Fruit fly (Drosophila melanogaster) whole organism, embryonic: Measurements from ENCODE around the gene CG1640.

ENCODE experiments used
- Blimp-1 ChIP-seq: fragments of 200-800 bp; sonication (Bioruptor generic); optimal IDR thresholded peaks from 3 replicates; lab custom pipeline; 2018; ENCODE audit warnings: missing biosample characterization, missing genetic modification characterization, mild to moderate bottlenecking, moderate library complexity, missing genetic modification reagents
- CG14667 ChIP-seq: fragments of 200-800 bp; sonication (Bioruptor generic); IDR thresholded peaks from 2 replicates; pipeline ENCODE4 v1.3.6; 2022; ENCODE audit warnings: missing biosample characterization, missing genetic modification characterization
- CG16813 ChIP-seq: fragments of 200-800 bp; sonication (Bioruptor generic); IDR thresholded peaks from 3 replicates; pipeline ENCODE4 v1.3.6; 2022; ENCODE audit warnings: missing biosample characterization, missing genetic modification characterization; ENCODE audit not compliant: partially characterized antibody
- CG17829 ChIP-seq: fragments of 200-800 bp; optimal IDR thresholded peaks from 2 replicates; lab custom pipeline; 2019; ENCODE audit warnings: missing biosample characterization, mild to moderate bottlenecking, missing genetic modification characterization, moderate library complexity
- CG3847 ChIP-seq: fragments of 200-800 bp; sonication (Bioruptor generic); IDR thresholded peaks from 2 replicates; pipeline ENCODE4 v1.3.6; 2022; ENCODE audit warnings: missing biosample characterization, missing genetic modification characterization
- CG4424 ChIP-seq: fragments of 200-800 bp; sonication (Bioruptor generic); optimal IDR thresholded peaks from 3 replicates; lab custom pipeline; 2016; ENCODE audit warnings: missing biosample characterization, missing genetic modification characterization
- CG5245 ChIP-seq: fragments of 200-800 bp; sonication (Bioruptor generic); optimal IDR thresholded peaks from 3 replicates; lab custom pipeline; 2016; ENCODE audit warnings: missing biosample characterization, missing genetic modification characterization
- CG6254 ChIP-seq: fragments of 200-800 bp; sonication (Bioruptor generic); optimal IDR thresholded peaks from 3 replicates; lab custom pipeline; 2017; ENCODE audit warnings: mild to moderate bottlenecking, missing biosample characterization, missing genetic modification reagents, missing genetic modification characterization
- CG9727 ChIP-seq: fragments of 200-800 bp; sonication (Bioruptor generic); optimal IDR thresholded peaks from 3 replicates; lab custom pipeline; 2017; ENCODE audit warnings: missing biosample characterization, mild to moderate bottlenecking, missing genetic modification characterization
- CoRest ChIP-seq: fragments of 200-800 bp; sonication (Bioruptor generic); optimal IDR thresholded peaks from 3 replicates; lab custom pipeline; 2018; ENCODE audit warnings: missing biosample characterization, mild to moderate bottlenecking, missing genetic modification characterization, moderate library complexity
- Drgx ChIP-seq: fragments of 200-800 bp; sonication (Bioruptor generic); IDR thresholded peaks from 2 replicates; pipeline ENCODE4 v1.3.6; 2022; ENCODE audit warnings: missing biosample characterization, missing genetic modification characterization
- Ets97D ChIP-seq: fragments of 200-800 bp; sonication (Bioruptor generic); optimal IDR thresholded peaks from 3 replicates; lab custom pipeline; 2016; ENCODE audit warnings: missing biosample characterization, missing genetic modification characterization
- Gsc ChIP-seq: fragments of 200-800 bp; sonication (Bioruptor generic); IDR thresholded peaks from 2 replicates; pipeline ENCODE4 v1.3.6; 2022; ENCODE audit warnings: missing biosample characterization, missing genetic modification characterization
- HLH4C ChIP-seq: fragments of 200-800 bp; sonication (Bioruptor generic); IDR thresholded peaks from 3 replicates; pipeline ENCODE4 v1.3.6; 2022; ENCODE audit warnings: missing biosample characterization, missing genetic modification characterization; ENCODE audit not compliant: partially characterized antibody
- HLH54F ChIP-seq: fragments of 200-800 bp; sonication (Bioruptor generic); optimal IDR thresholded peaks from 3 replicates; lab custom pipeline; 2016; ENCODE audit warnings: missing biosample characterization, missing genetic modification characterization
- Kr ChIP-seq: fragments of 200-800 bp; sonication (Bioruptor generic); optimal IDR thresholded peaks from 2 replicates; lab custom pipeline; 2017; ENCODE audit warnings: missing biosample characterization, mild to moderate bottlenecking, missing genetic modification characterization
- Lpt ChIP-seq: fragments of >200 bp; optimal IDR thresholded peaks from 2 replicates; lab custom pipeline; 2018; ENCODE audit warnings: missing biosample characterization, missing genetic modification characterization
- MESR4 ChIP-seq: fragments of 200-800 bp; sonication (Bioruptor generic); optimal IDR thresholded peaks from 2 replicates; lab custom pipeline; 2018; ENCODE audit warnings: missing biosample characterization, mild to moderate bottlenecking, missing genetic modification characterization, moderate library complexity
- NC2α ChIP-seq: fragments of 200-800 bp; sonication (Bioruptor generic); optimal IDR thresholded peaks from 2 replicates; lab custom pipeline; 2016; ENCODE audit warnings: missing biosample characterization, missing genetic modification characterization
- NfI ChIP-seq: fragments of 200-800 bp; sonication (Bioruptor generic); optimal IDR thresholded peaks from 3 replicates; lab custom pipeline; 2018; ENCODE audit warnings: missing biosample characterization, mild to moderate bottlenecking, missing genetic modification characterization, moderate library complexity
- Optix ChIP-seq: fragments of 200-800 bp; sonication (Bioruptor generic); IDR thresholded peaks from 3 replicates; pipeline ENCODE4 v1.3.6; 2022; ENCODE audit warnings: missing biosample characterization, missing genetic modification characterization
- Scr ChIP-seq: fragments of 200-800 bp; sonication (Bioruptor generic); IDR thresholded peaks from 2 replicates; pipeline ENCODE4 v1.3.6; 2022; ENCODE audit warnings: missing biosample characterization, missing genetic modification characterization; ENCODE audit not compliant: partially characterized antibody
- Sin3A ChIP-seq: fragments of >200 bp; optimal IDR thresholded peaks from 2 replicates; lab custom pipeline; 2018
- Six4 ChIP-seq: fragments of 200-800 bp; sonication (Bioruptor generic); optimal IDR thresholded peaks from 2 replicates; lab custom pipeline; 2016; ENCODE audit warnings: missing biosample characterization, missing genetic modification characterization
- Usf ChIP-seq: fragments of 200-800 bp; sonication (Bioruptor generic); optimal IDR thresholded peaks from 2 replicates; lab custom pipeline; 2017; ENCODE audit warnings: missing genotype, missing biosample characterization, missing genetic modification characterization
- Xrp1 ChIP-seq: fragments of 200-800 bp; sonication (Bioruptor generic); IDR thresholded peaks from 2 replicates; pipeline ENCODE4 v1.3.6; 2022; ENCODE audit warnings: missing biosample characterization, missing genetic modification characterization
- cad ChIP-seq: fragments of >200 bp; optimal IDR thresholded peaks from 2 replicates; lab custom pipeline; 2017; ENCODE audit warnings: missing biosample characterization, missing genetic modification characterization
- caup ChIP-seq: fragments of 200-800 bp; sonication (Bioruptor generic); optimal IDR thresholded peaks from 3 replicates; lab custom pipeline; 2017; ENCODE audit warnings: missing biosample characterization, mild to moderate bottlenecking, missing genetic modification characterization, moderate library complexity; ENCODE audit not compliant: severe bottlenecking
- dan ChIP-seq: fragments of 200-800 bp; sonication (Bioruptor generic); IDR thresholded peaks from 2 replicates; pipeline ENCODE4 v1.3.6; 2022; ENCODE audit warnings: missing biosample characterization, missing genetic modification characterization
- dm ChIP-seq: fragments of 200-800 bp; sonication (Bioruptor generic); optimal IDR thresholded peaks from 3 replicates; lab custom pipeline; 2016; ENCODE audit warnings: missing biosample characterization, missing genetic modification characterization
- eve ChIP-seq, 2 experiments: fragments of >200 bp; optimal IDR thresholded peaks; 2 replicates each; lab custom pipeline; 2017; ENCODE audit warnings: missing biosample characterization in 2 of 2, missing genetic modification characterization in 2 of 2
- eyg ChIP-seq: fragments of 200-800 bp; sonication (Bioruptor generic); optimal IDR thresholded peaks from 3 replicates; lab custom pipeline; 2016; ENCODE audit warnings: missing biosample characterization, missing genetic modification characterization
- fd102C ChIP-seq: fragments of 200-800 bp; sonication (Bioruptor generic); optimal IDR thresholded peaks from 2 replicates; lab custom pipeline; 2018; ENCODE audit warnings: missing biosample characterization, mild to moderate bottlenecking, missing genetic modification characterization, moderate library complexity
- ftz-f1 ChIP-seq: fragments of 200-800 bp; sonication (Bioruptor generic); optimal IDR thresholded peaks from 2 replicates; lab custom pipeline; 2016; ENCODE audit warnings: missing biosample characterization, missing genetic modification characterization
- gfzf ChIP-seq: fragments of 200-800 bp; sonication (Bioruptor generic); optimal IDR thresholded peaks from 2 replicates; lab custom pipeline; 2016; ENCODE audit warnings: missing biosample characterization, mild to moderate bottlenecking, missing genetic modification characterization, moderate library complexity
- gsb-n ChIP-seq: fragments of 200-800 bp; sonication (Bioruptor generic); optimal IDR thresholded peaks from 3 replicates; lab custom pipeline; 2018; ENCODE audit warnings: missing biosample characterization, mild to moderate bottlenecking, missing genetic modification characterization
- h ChIP-seq: fragments of >200 bp; optimal IDR thresholded peaks from 2 replicates; lab custom pipeline; 2017
- hkb ChIP-seq, 2 experiments: fragments of 200-800 bp in 1 of 2; fragments of >200 bp in 1 of 2; sonication (Bioruptor generic) in 1 of 2; IDR thresholded peaks in 1 of 2; optimal IDR thresholded peaks in 1 of 2; 2 replicates each; pipeline versions ENCODE4 v1.3.6 to Lab custom; 2017 to 2022; ENCODE audit warnings: missing biosample characterization in 1 of 2, missing genetic modification characterization in 1 of 2
- jing ChIP-seq: fragments of 200-800 bp; sonication (Bioruptor generic); optimal IDR thresholded peaks from 2 replicates; lab custom pipeline; 2018; ENCODE audit warnings: missing biosample characterization, mild to moderate bottlenecking, missing genetic modification characterization
- lola ChIP-seq, 3 experiments: fragments of >200 bp in 2 of 3; fragments of 200-800 bp in 1 of 3; sonication (Bioruptor generic) in 1 of 3; optimal IDR thresholded peaks; 2 replicates each; lab custom pipeline; 2017 to 2019; ENCODE audit warnings: missing biosample characterization in 3 of 3, missing genetic modification characterization in 3 of 3, mild to moderate bottlenecking in 1 of 3, moderate library complexity in 1 of 3
- nom ChIP-seq: fragments of 200-800 bp; sonication (Bioruptor generic); optimal IDR thresholded peaks from 2 replicates; lab custom pipeline; 2017; ENCODE audit warnings: missing biosample characterization, missing genetic modification characterization, mild to moderate bottlenecking, moderate library complexity, missing genetic modification reagents
- odd ChIP-seq: fragments of 200-800 bp; sonication (Bioruptor generic); optimal IDR thresholded peaks from 2 replicates; lab custom pipeline; 2017; ENCODE audit warnings: missing biosample characterization, mild to moderate bottlenecking, missing genetic modification characterization
- org-1 ChIP-seq: fragments of 200-800 bp; sonication (Bioruptor generic); optimal IDR thresholded peaks from 2 replicates; lab custom pipeline; 2017; ENCODE audit warnings: missing biosample characterization, missing genetic modification characterization
- pnt ChIP-seq: fragments of 200-800 bp; sonication (Bioruptor generic); optimal IDR thresholded peaks from 3 replicates; lab custom pipeline; 2016; ENCODE audit warnings: missing biosample characterization, missing genetic modification characterization
- prd ChIP-seq, 3 experiments: fragments of >200 bp in 2 of 3; fragments of 200-800 bp in 1 of 3; sonication (Bioruptor generic) in 1 of 3; optimal IDR thresholded peaks in 2 of 3; IDR thresholded peaks in 1 of 3; 2 replicates in 2 of 3; 3 replicates in 1 of 3; pipeline versions ENCODE4 v1.3.6 to Lab custom; 2017 to 2022; ENCODE audit warnings: missing biosample characterization in 1 of 3, missing genetic modification characterization in 1 of 3
- run ChIP-seq: fragments of 200-800 bp; sonication (Bioruptor generic); optimal IDR thresholded peaks from 3 replicates; lab custom pipeline; 2018; ENCODE audit warnings: missing biosample characterization, mild to moderate bottlenecking, missing genetic modification characterization
- scrt ChIP-seq: fragments of 200-800 bp; sonication (Bioruptor generic); optimal IDR thresholded peaks from 2 replicates; lab custom pipeline; 2018; ENCODE audit warnings: missing biosample characterization, mild to moderate bottlenecking, missing genetic modification characterization, moderate library complexity
- seq ChIP-seq: fragments of 200-800 bp; sonication (Bioruptor generic); IDR thresholded peaks from 2 replicates; pipeline ENCODE4 v1.3.6; 2022; ENCODE audit warnings: missing biosample characterization, missing genetic modification characterization
- sr ChIP-seq: fragments of 200-800 bp; sonication (Bioruptor generic); IDR thresholded peaks from 3 replicates; pipeline ENCODE4 v1.3.6; 2022; ENCODE audit warnings: missing biosample characterization, missing genetic modification characterization

CG1640 gene

dm6 chrX:13387373-13387850 is 17.0 kb downstream of the CG1640 start, which contains the start of the genes Ype and CG1662 (continued):
- TF ChIP-seq Sin3A (lab: Kevin White, UChicago), result peak; percentile 76
- peak; percentile 11 for TF ChIP-seq ftz-f1 (GFP tag; lab: Kevin White, UChicago)
- TF ChIP-seq CG3847 (GFP tag; lab: Robert Waterston, UW), result peak; percentile 77
- TF ChIP-seq org-1, result peak; percentile 23
- peak; percentile 24 for TF ChIP-seq gsb-n (tag; lab: Kevin White, UChicago)
- TF ChIP-seq dan, result no peak
- TF ChIP-seq run, result no peak
- TF ChIP-seq caup (GFP tag; lab: Kevin White, UChicago), result peak; percentile 55
- peak in 1 of 3 experiments; percentile 76 for TF ChIP-seq lola (GFP tag; optimal IDR thresholded peaks at IDR 0.05; lab: Kevin White, UChicago)
- TF ChIP-seq scrt, result peak; percentile 36
- TF ChIP-seq Xrp1, result peak; percentile 65
- no peak for TF ChIP-seq Gsc (GFP tag; lab: Robert Waterston, UW)
- TF ChIP-seq Usf, result peak; percentile 68
- TF ChIP-seq CG17829 (tag; lab: Kevin White, UChicago), result peak; percentile 77
- no peak for TF ChIP-seq Lpt
- peak; percentile 71 for TF ChIP-seq HLH54F (GFP tag; lab: Kevin White, UChicago)
- peak; percentile 47 for TF ChIP-seq CG5245 (GFP tag; lab: Kevin White, UChicago)
- TF ChIP-seq fd102C (GFP tag; lab: Kevin White, UChicago), result no peak
- TF ChIP-seq MESR4 (GFP tag; lab: Kevin White, UChicago), result no peak
- peak; percentile 34 for TF ChIP-seq odd (GFP tag; lab: Kevin White, UChicago)
- TF ChIP-seq sr (GFP tag; lab: Robert Waterston, UW), result no peak
- no peak for TF ChIP-seq hkb (optimal IDR thresholded peaks at IDR 0.05; lab: Kevin White, UChicago)
- TF ChIP-seq hkb (GFP tag; IDR thresholded peaks at IDR 0.05; lab: Robert Waterston, UW), result peak; percentile 59
- TF ChIP-seq CG9727 (GFP tag; lab: Kevin White, UChicago), result peak; percentile 80
- peak; percentile 63 for TF ChIP-seq Ets97D (GFP tag; lab: Kevin White, UChicago)
- TF ChIP-seq prd (optimal IDR thresholded peaks at IDR 0.05; lab: Kevin White, UChicago), result no peak
- peak; percentile 72 for TF ChIP-seq prd (GFP tag; IDR thresholded peaks at IDR 0.05; lab: Robert Waterston, UW)
- TF ChIP-seq NfI, result peak; percentile 77
- peak; percentile 32; the same call in 1 of the 2 replicates for TF ChIP-seq Drgx
- no peak for TF ChIP-seq jing (GFP tag; lab: Kevin White, UChicago)
- TF ChIP-seq eve (GFP tag; optimal IDR thresholded peaks at IDR 0.05; lab: Kevin White, UChicago), result peak in 1 of 2 experiments; percentile 79
- peak; percentile 21 for TF ChIP-seq nom (GFP tag; lab: Kevin White, UChicago)
- TF ChIP-seq h, result no peak
- no peak for TF ChIP-seq Optix (GFP tag; lab: Robert Waterston, UW)
- peak; percentile 82 for TF ChIP-seq Scr (GFP tag; lab: Robert Waterston, UW)
- TF ChIP-seq CoRest (tag; lab: Kevin White, UChicago), result peak; percentile 86
- peak; percentile 79 for TF ChIP-seq CG4424 (GFP tag; lab: Kevin White, UChicago)
- peak; percentile 50 for TF ChIP-seq pnt
- TF ChIP-seq Six4, result peak; percentile 54
- TF ChIP-seq CG14667 (GFP tag; lab: Robert Waterston, UW), result 0 out of 2 replicates have a peak, but pooled peaks have one; percentile 24
- no peak for TF ChIP-seq gfzf
- TF ChIP-seq CG16813 (GFP tag; lab: Robert Waterston, UW), result peak; percentile 69
- TF ChIP-seq seq (GFP tag; lab: Robert Waterston, UW), result 0 out of 2 replicates have a peak, but pooled peaks have one; percentile 35
- no peak for TF ChIP-seq cad
- peak; percentile 64; the same call in 2 of the 3 replicates for TF ChIP-seq HLH4C (GFP tag; lab: Robert Waterston, UW)
- TF ChIP-seq Blimp-1 (GFP tag; lab: Kevin White, UChicago), result peak; percentile 57
- peak; percentile 37 for TF ChIP-seq NC2α
- no peak for TF ChIP-seq Kr
- no peak for TF ChIP-seq CG6254
- TF ChIP-seq eyg (GFP tag; lab: Kevin White, UChicago), result peak; percentile 11
- peak; percentile 49 for TF ChIP-seq dm (GFP tag; lab: Kevin White, UChicago)
